Worm (Caenorhabditis elegans) whole organism, L1 larva: ENCODE measurements around the gene gst-38.

Experiments used
- C34B4.2 ChIP-seq: sonication (generic microtip); optimal IDR thresholded peaks from 2 replicates; lab custom pipeline; 2017; ENCODE audit warnings: mild to moderate bottlenecking, missing genetic modification characterization, missing compliant biosample characterization
- aly-2 ChIP-seq: fragments of 150-350 bp; optimal IDR thresholded peaks from 2 replicates; lab custom pipeline; 2014; ENCODE audit warnings: missing biosample characterization, missing genetic modification characterization
- ceh-90 ChIP-seq: sonication (generic microtip); optimal IDR thresholded peaks from 2 replicates; lab custom pipeline; 2016; ENCODE audit warnings: missing genetic modification characterization, missing compliant biosample characterization
- ces-1 ChIP-seq: fragments of 150-350 bp; optimal IDR thresholded peaks from 2 replicates; lab custom pipeline; 2014; ENCODE audit warnings: missing biosample characterization, missing genetic modification reagents, missing genetic modification characterization
- dsc-1 ChIP-seq: sonication (generic microtip); optimal IDR thresholded peaks from 2 replicates; lab custom pipeline; 2016; ENCODE audit warnings: mild to moderate bottlenecking, missing genetic modification characterization, missing compliant biosample characterization
- efl-1 ChIP-seq, 4 experiments: fragments of 150-350 bp; optimal IDR thresholded peaks in 3 of 4; peaks in 1 of 4; 1 replicate in 1 of 4; 2 replicates in 3 of 4; lab custom pipeline; 2014; ENCODE audit warnings: missing biosample characterization in 2 of 4, missing genetic modification characterization in 2 of 4, missing genetic modification reagents in 2 of 4
- efl-3 ChIP-seq: fragments of 200-800 bp; sonication (Bioruptor generic); optimal IDR thresholded peaks from 2 replicates; lab custom pipeline; 2018; ENCODE audit warnings: mild to moderate bottlenecking, missing genetic modification characterization, missing compliant biosample characterization
- egl-13 ChIP-seq: sonication (generic microtip); optimal IDR thresholded peaks from 2 replicates; lab custom pipeline; 2016; ENCODE audit warnings: missing genotype, missing genetic modification reagents, missing genetic modification characterization, missing compliant biosample characterization
- egl-27 ChIP-seq, 2 experiments: fragments of 150-350 bp in 1 of 2; sonication (generic microtip); optimal IDR thresholded peaks; 3 replicates each; lab custom pipeline; 2017 to 2018; ENCODE audit warnings: missing biosample characterization in 2 of 2, missing genetic modification characterization in 2 of 2, missing genetic modification reagents in 2 of 2
- elt-2 ChIP-seq: sonication (generic microtip); optimal IDR thresholded peaks from 2 replicates; lab custom pipeline; 2016; ENCODE audit warnings: missing genetic modification characterization, mild to moderate bottlenecking, inconsistent platforms, missing compliant biosample characterization, missing genetic modification reagents
- elt-3 ChIP-seq, 6 experiments: fragments of 150-350 bp in 1 of 6; sonication (generic microtip); optimal IDR thresholded peaks; 2 replicates each; lab custom pipeline; 2017 to 2018; ENCODE audit warnings: missing biosample characterization in 6 of 6, missing genetic modification characterization in 6 of 6, inconsistent platforms in 1 of 6
- ets-5 ChIP-seq: fragments of 200-800 bp; sonication (Bioruptor generic); IDR thresholded peaks from 2 replicates; pipeline ENCODE4 v1.3.6; 2022; ENCODE audit warnings: missing genetic modification characterization, missing compliant biosample characterization
- fkh-8 ChIP-seq: sonication (generic microtip); optimal IDR thresholded peaks from 2 replicates; lab custom pipeline; 2016; ENCODE audit warnings: mild to moderate bottlenecking, missing genetic modification characterization, missing compliant biosample characterization
- hpl-2 ChIP-seq: fragments of 150-350 bp; optimal IDR thresholded peaks from 2 replicates; lab custom pipeline; 2014; ENCODE audit warnings: missing biosample characterization, missing genetic modification reagents, missing genetic modification characterization
- irx-1 ChIP-seq: sonication (generic microtip); optimal IDR thresholded peaks from 2 replicates; lab custom pipeline; 2016; ENCODE audit warnings: missing genetic modification characterization, missing compliant biosample characterization
- lin-14 ChIP-seq: fragments of 200-800 bp; sonication (Bioruptor generic); optimal IDR thresholded peaks from 2 replicates; lab custom pipeline; 2018; ENCODE audit warnings: mild to moderate bottlenecking, missing genetic modification characterization, moderate library complexity, missing compliant biosample characterization
- lin-35 ChIP-seq, 2 experiments: fragments of 150-350 bp; optimal IDR thresholded peaks; 2 replicates each; lab custom pipeline; 2014; ENCODE audit warnings: missing biosample characterization in 2 of 2, missing genetic modification characterization in 2 of 2, missing genetic modification reagents in 2 of 2
- lin-39 ChIP-seq: fragments of 150-350 bp; optimal IDR thresholded peaks from 2 replicates; lab custom pipeline; 2014; ENCODE audit warnings: missing biosample characterization, missing genetic modification reagents, missing genetic modification characterization
- mab-9 ChIP-seq: fragments of 200-800 bp; sonication (Bioruptor generic); IDR thresholded peaks from 2 replicates; pipeline ENCODE4 v1.3.6; 2022; ENCODE audit warnings: missing genetic modification reagents, missing genetic modification characterization, missing compliant biosample characterization
- mdl-1 ChIP-seq, 2 experiments: fragments of 150-350 bp; optimal IDR thresholded peaks; 2 replicates each; lab custom pipeline; 2014 to 2017; ENCODE audit warnings: missing biosample characterization in 2 of 2, missing genetic modification characterization in 2 of 2, inconsistent platforms in 1 of 2
- mef-2 ChIP-seq: fragments of 150-350 bp; optimal IDR thresholded peaks from 2 replicates; lab custom pipeline; 2014; ENCODE audit warnings: missing biosample characterization, missing genetic modification characterization
- nhr-11 ChIP-seq: fragments of 150-350 bp; optimal IDR thresholded peaks from 2 replicates; lab custom pipeline; 2014; ENCODE audit warnings: missing biosample characterization, missing genetic modification characterization
- nhr-12 ChIP-seq: sonication (generic microtip); optimal IDR thresholded peaks from 2 replicates; lab custom pipeline; 2017; ENCODE audit warnings: missing biosample characterization, missing genetic modification characterization
- nhr-19 ChIP-seq: fragments of 200-800 bp; sonication (Bioruptor generic); conservative IDR thresholded peaks from 2 replicates; pipeline ENCODE4 v1.3.6; 2022; ENCODE audit warnings: missing genetic modification characterization, missing compliant biosample characterization
- nhr-20 ChIP-seq: sonication (generic microtip); optimal IDR thresholded peaks from 2 replicates; lab custom pipeline; 2016; ENCODE audit warnings: mild to moderate bottlenecking, missing genetic modification characterization, missing compliant biosample characterization
- nhr-28 ChIP-seq: fragments of 150-350 bp; optimal IDR thresholded peaks from 2 replicates; lab custom pipeline; 2014; ENCODE audit warnings: missing biosample characterization, missing genetic modification characterization
- nhr-47 ChIP-seq: sonication (generic microtip); optimal IDR thresholded peaks from 2 replicates; lab custom pipeline; 2016; ENCODE audit warnings: mild to moderate bottlenecking, missing genetic modification characterization, moderate library complexity, missing compliant biosample characterization
- nhr-85 ChIP-seq: sonication (generic microtip); peaks from one replicate; lab custom pipeline; 2016; ENCODE audit warnings: missing genetic modification characterization, inconsistent platforms, missing compliant biosample characterization
- nhr-90 ChIP-seq: sonication (generic microtip); optimal IDR thresholded peaks from 2 replicates; lab custom pipeline; 2016; ENCODE audit warnings: mild to moderate bottlenecking, missing genetic modification characterization, missing compliant biosample characterization; ENCODE audit not compliant: poor library complexity
- pag-3 ChIP-seq: sonication (generic microtip); optimal IDR thresholded peaks from 2 replicates; lab custom pipeline; 2017; ENCODE audit warnings: missing genetic modification characterization, mild to moderate bottlenecking, missing compliant biosample characterization, antibody characterized with exemption, borderline replicate concordance; ENCODE audit not compliant: insufficient read depth
- rnt-1 ChIP-seq: sonication (generic microtip); optimal IDR thresholded peaks from 2 replicates; lab custom pipeline; 2016; ENCODE audit warnings: mild to moderate bottlenecking, missing genetic modification characterization, moderate library complexity, missing compliant biosample characterization
- snpc-4 ChIP-seq: fragments of 150-350 bp; optimal IDR thresholded peaks from 2 replicates; lab custom pipeline; 2014; ENCODE audit warnings: missing biosample characterization, missing genetic modification characterization
- snu-23 ChIP-seq: sonication (generic microtip); optimal IDR thresholded peaks from 2 replicates; lab custom pipeline; 2016; ENCODE audit warnings: missing genetic modification characterization, missing compliant biosample characterization
- sptf-1 ChIP-seq: fragments of 150-350 bp; optimal IDR thresholded peaks from 2 replicates; lab custom pipeline; 2014; ENCODE audit warnings: missing biosample characterization, missing genetic modification characterization
- sup-37 ChIP-seq: fragments of 200-800 bp; sonication (Bioruptor generic); optimal IDR thresholded peaks from 2 replicates; lab custom pipeline; 2018; ENCODE audit warnings: mild to moderate bottlenecking, missing genetic modification characterization, missing compliant biosample characterization
- tlp-1 ChIP-seq: fragments of 150-350 bp; optimal IDR thresholded peaks from 2 replicates; lab custom pipeline; 2014; ENCODE audit warnings: missing biosample characterization, missing genetic modification characterization
- unc-62 ChIP-seq: fragments of 150-350 bp; optimal IDR thresholded peaks from 2 replicates; lab custom pipeline; 2014; ENCODE audit warnings: missing biosample characterization, missing genetic modification reagents, missing genetic modification characterization
- xbp-1 ChIP-seq: sonication (generic microtip); optimal IDR thresholded peaks from 2 replicates; lab custom pipeline; 2016; ENCODE audit warnings: missing genetic modification characterization, missing compliant biosample characterization
- zag-1 ChIP-seq: fragments of 150-350 bp; optimal IDR thresholded peaks from 2 replicates; lab custom pipeline; 2014; ENCODE audit warnings: missing biosample characterization, missing genetic modification characterization
- zip-4 ChIP-seq: fragments of 200-800 bp; sonication (Bioruptor generic); optimal IDR thresholded peaks from 2 replicates; lab custom pipeline; 2018; ENCODE audit warnings: mild to moderate bottlenecking, missing genetic modification characterization, moderate library complexity, missing compliant biosample characterization

Gene gst-38

ce11 chrV:15890115-15890514 lies 25.8 kb downstream of the gst-38 start:
- TF ChIP-seq sup-37 (GFP tag; lab: Kevin White, UChicago) (no peak), egl-13 (tag; lab: Kevin White, UChicago) (no peak), rnt-1 (tag; lab: Kevin White, UChicago) (no peak), elt-2 (peak; percentile 57)

ce11 chrV:15888751-15889150 lies 27.1 kb downstream of the gst-38 start, which contains the start of gene cgt-1:
cgt-1 (minus strand) TSS chrV:15888851.
- no peak for TF ChIP-seq irx-1
- TF ChIP-seq elt-2 = peak; percentile 24

- TF ChIP-seq lin-35 (GFP tag; optimal IDR thresholded peaks at IDR 0.05; lab: Kevin White, UChicago) (peak in 1 of 2 experiments; percentile 25), nhr-90 (tag; lab: Kevin White, UChicago) (peak; percentile 18), elt-2 (peak; percentile 87), tlp-1 (tag; lab: Kevin White, UChicago) (peak; percentile 19), nhr-20 (tag; lab: Kevin White, UChicago) (peak; percentile 24), efl-1 (optimal IDR thresholded peaks at IDR 0.05; lab: Kevin White, UChicago) (no peak), efl-1 (GFP tag; optimal IDR thresholded peaks at IDR 0.05 in 1 of 2; lab: Kevin White, UChicago) (no peak)
- TF ChIP-seq, all 84 proteins: peak for 5
These were observed 28.1 kb downstream of the gst-38 start for ce11 chrV:15887708-15888295.

ce11 chrV:15885967-15886366 lies 29.9 kb downstream of the gst-38 start, which contains the start of gene T06C12.9:
T06C12.9 (minus strand) TSS chrV:15886067.
- TF ChIP-seq hpl-2 (no peak), aly-2 (tag; lab: Kevin White, UChicago) (no peak), nhr-85 (peak; percentile 20), snpc-4 (tag; lab: Kevin White, UChicago) (no peak), nhr-11 (tag; lab: Kevin White, UChicago) (no peak), unc-62 (no peak), sptf-1 (tag; lab: Kevin White, UChicago) (no peak), nhr-12 (tag; lab: Kevin White, UChicago) (no peak)
- TF ChIP-seq, all 84 proteins: peak for 1

ce11 chrV:15884698-15885097 lies 31.2 kb downstream of the gst-38 start, which contains the start of gene oac-42:
oac-42 (minus strand) TSS chrV:15884798.
- TF ChIP-seq xbp-1 (tag; lab: Kevin White, UChicago) (no peak), C34B4.2 (tag; lab: Kevin White, UChicago) (no peak), elt-2 (no peak), ces-1 (GFP tag; lab: Kevin White, UChicago) (no peak), egl-27 (tag; optimal IDR thresholded peaks at IDR 0.05; lab: Kevin White, UChicago) (no peak), dsc-1 (tag; lab: Kevin White, UChicago) (no peak), efl-3 (GFP tag; lab: Kevin White, UChicago) (no peak), sup-37 (GFP tag; lab: Kevin White, UChicago) (no peak), mef-2 (tag; lab: Kevin White, UChicago) (no peak), nhr-12 (tag; lab: Kevin White, UChicago) (no peak), ceh-90 (tag; lab: Kevin White, UChicago) (no peak), elt-3 (tag; optimal IDR thresholded peaks at IDR 0.05; lab: Kevin White, UChicago) (no peak), pag-3 (tag; lab: Kevin White, UChicago) (no peak), nhr-11 (tag; lab: Kevin White, UChicago) (no peak), lin-39 (tag; lab: Kevin White, UChicago) (no peak)
- TF ChIP-seq, all 84 proteins: peak for 0

ce11 chrV:15880705-15881104 lies 35.2 kb downstream of the gst-38 start:
- TF ChIP-seq nhr-47 (tag; lab: Kevin White, UChicago) (peak; percentile 59), lin-14 (GFP tag; lab: Kevin White, UChicago) (peak; percentile 73), zip-4 (GFP tag; lab: Kevin White, UChicago) (peak; percentile 76), mab-9 (GFP tag; lab: Robert Waterston, UW) (no peak), egl-27 (tag; optimal IDR thresholded peaks at IDR 0.05; lab: Kevin White, UChicago) (peak in 1 of 2 experiments; percentile 20), efl-3 (GFP tag; lab: Kevin White, UChicago) (no peak), nhr-19 (peak; percentile 43), mdl-1 (tag; optimal IDR thresholded peaks at IDR 0.05; lab: Kevin White, UChicago) (peak in 1 of 2 experiments; percentile 20), rnt-1 (tag; lab: Kevin White, UChicago) (peak; percentile 4), nhr-28 (tag; lab: Kevin White, UChicago) (peak; percentile 66), ets-5 (GFP tag; lab: Robert Waterston, UW) (no peak), nhr-85 (peak; percentile 87), nhr-90 (tag; lab: Kevin White, UChicago) (peak; percentile 46), fkh-8 (tag; lab: Kevin White, UChicago) (no peak), zag-1 (tag; lab: Kevin White, UChicago) (no peak), snu-23 (GFP tag; lab: Kevin White, UChicago) (peak; percentile 37)
